Worm (Caenorhabditis elegans) whole organism, young adult: ENCODE measurements around the gene C15H11.13.

Source experiments
- C06A6.2 ChIP-seq: fragments of 200-800 bp; sonication (Bioruptor generic); conservative IDR thresholded peaks from 2 replicates; pipeline ENCODE4 v1.3.6; 2022; ENCODE audit warnings: missing genetic modification characterization, missing compliant biosample characterization
- D2030.7 ChIP-seq: fragments of 200-800 bp; sonication (Bioruptor generic); IDR thresholded peaks from 2 replicates; pipeline ENCODE4 v1.3.6; 2022; ENCODE audit warnings: missing genetic modification reagents, missing genetic modification characterization, missing compliant biosample characterization
- F39B2.1 ChIP-seq: fragments of 200-800 bp; sonication (Bioruptor generic); IDR thresholded peaks from 2 replicates; pipeline ENCODE4 v1.3.6; 2022; ENCODE audit warnings: missing genetic modification reagents, missing genetic modification characterization, missing compliant biosample characterization
- F49E8.2 ChIP-seq: sonication (generic microtip); optimal IDR thresholded peaks from 3 replicates; lab custom pipeline; 2017; ENCODE audit warnings: missing genetic modification characterization, mild to moderate bottlenecking, missing compliant biosample characterization, antibody characterized with exemption, moderate library complexity; ENCODE audit not compliant: insufficient read depth
- F52B5.7 ChIP-seq: sonication (generic microtip); optimal IDR thresholded peaks from 2 replicates; lab custom pipeline; 2016; ENCODE audit warnings: mild to moderate bottlenecking, missing genetic modification characterization, missing compliant biosample characterization
- K12H6.12 ChIP-seq: fragments of 200-800 bp; sonication (Bioruptor generic); optimal IDR thresholded peaks from 2 replicates; lab custom pipeline; 2018; ENCODE audit warnings: mild to moderate bottlenecking, missing genetic modification characterization, missing compliant biosample characterization
- T07F8.4 ChIP-seq: sonication (generic microtip); optimal IDR thresholded peaks from 2 replicates; lab custom pipeline; 2016; ENCODE audit warnings: mild to moderate bottlenecking, missing genetic modification characterization, moderate library complexity, missing compliant biosample characterization
- T26A5.8 ChIP-seq: sonication (generic microtip); optimal IDR thresholded peaks from 2 replicates; lab custom pipeline; 2016; ENCODE audit warnings: missing genetic modification characterization, missing compliant biosample characterization
- Y79H2A.3 ChIP-seq: fragments of 200-800 bp; sonication (Bioruptor generic); conservative IDR thresholded peaks from 2 replicates; pipeline ENCODE4 v1.3.6; 2022; ENCODE audit warnings: missing genetic modification reagents, missing genetic modification characterization, missing compliant biosample characterization
- akir-1 ChIP-seq: fragments of 200-800 bp; sonication (Bioruptor generic); optimal IDR thresholded peaks from 2 replicates; lab custom pipeline; 2018; ENCODE audit warnings: mild to moderate bottlenecking, missing genetic modification characterization, moderate library complexity, missing compliant biosample characterization
- ama-1 ChIP-seq, 3 experiments: fragments of 150-350 bp in 1 of 3; sonication (generic microtip) in 2 of 3; optimal IDR thresholded peaks; 2 replicates each; lab custom pipeline; 2014 to 2018; ENCODE audit warnings: missing biosample characterization in 2 of 3, missing genetic modification characterization in 2 of 3, missing genetic modification reagents in 2 of 3
- athp-1 ChIP-seq: sonication (generic microtip); optimal IDR thresholded peaks from 2 replicates; lab custom pipeline; 2017; ENCODE audit warnings: mild to moderate bottlenecking, missing genetic modification characterization, missing compliant biosample characterization
- attf-3 ChIP-seq: fragments of 200-800 bp; sonication (Bioruptor generic); conservative IDR thresholded peaks from 2 replicates; pipeline ENCODE4 v1.3.6; 2022; ENCODE audit warnings: missing genetic modification reagents, missing genetic modification characterization, missing compliant biosample characterization
- bed-1 ChIP-seq: fragments of 200-800 bp; sonication (Bioruptor generic); IDR thresholded peaks from 2 replicates; pipeline ENCODE4 v1.3.6; 2022; ENCODE audit warnings: missing genetic modification reagents, missing genetic modification characterization, missing compliant biosample characterization
- ceh-79 ChIP-seq: sonication (generic microtip); optimal IDR thresholded peaks from 2 replicates; lab custom pipeline; 2017; ENCODE audit warnings: mild to moderate bottlenecking, missing genetic modification characterization, missing compliant biosample characterization
- chd-7 ChIP-seq: sonication (generic microtip); optimal IDR thresholded peaks from 2 replicates; lab custom pipeline; 2016; ENCODE audit warnings: mild to moderate bottlenecking, missing genetic modification characterization, moderate library complexity, missing compliant biosample characterization
- dpff-1 ChIP-seq: sonication (generic microtip); optimal IDR thresholded peaks from 2 replicates; lab custom pipeline; 2017; ENCODE audit warnings: mild to moderate bottlenecking, missing genetic modification characterization, missing compliant biosample characterization
- him-1 ChIP-seq: sonication (generic microtip); optimal IDR thresholded peaks from 2 replicates; lab custom pipeline; 2016; ENCODE audit warnings: missing genotype, missing genetic modification reagents, missing genetic modification characterization, missing compliant biosample characterization
- hrde-1 ChIP-seq: sonication (generic microtip); optimal IDR thresholded peaks from 2 replicates; lab custom pipeline; 2016; ENCODE audit warnings: missing genetic modification characterization, mild to moderate bottlenecking, missing compliant biosample characterization, moderate library complexity, missing genotype, missing genetic modification reagents, borderline replicate concordance
- let-526 ChIP-seq: fragments of 200-800 bp; sonication (Bioruptor generic); IDR thresholded peaks from 2 replicates; pipeline ENCODE4 v1.3.6; 2022; ENCODE audit warnings: missing genetic modification reagents, missing genetic modification characterization, missing compliant biosample characterization
- let-607 ChIP-seq, 2 experiments: fragments of 200-800 bp in 1 of 2; sonication (Bioruptor generic) in 1 of 2; sonication (generic microtip) in 1 of 2; optimal IDR thresholded peaks; 2 replicates each; lab custom pipeline; 2016 to 2018; ENCODE audit warnings: mild to moderate bottlenecking in 2 of 2, missing compliant biosample characterization in 2 of 2, missing genetic modification characterization in 2 of 2, moderate library complexity in 2 of 2, missing genotype in 1 of 2
- lin-40 ChIP-seq: sonication (generic microtip); optimal IDR thresholded peaks from 2 replicates; lab custom pipeline; 2016; ENCODE audit warnings: missing genetic modification characterization, mild to moderate bottlenecking, missing compliant biosample characterization, missing genotype, missing genetic modification reagents
- lir-1 ChIP-seq: fragments of 200-800 bp; sonication (Bioruptor generic); conservative IDR thresholded peaks from 2 replicates; pipeline ENCODE4 v1.3.6; 2022; ENCODE audit warnings: missing genetic modification reagents, missing genetic modification characterization, missing compliant biosample characterization
- lsy-27 ChIP-seq: sonication (generic microtip); optimal IDR thresholded peaks from 2 replicates; lab custom pipeline; 2017; ENCODE audit warnings: missing genetic modification characterization, mild to moderate bottlenecking, missing compliant biosample characterization, antibody characterized with exemption, missing genotype, borderline replicate concordance; ENCODE audit not compliant: insufficient read depth
- madf-6 ChIP-seq: fragments of 200-800 bp; sonication (Bioruptor generic); IDR thresholded peaks from 2 replicates; pipeline ENCODE4 v1.3.6; 2022; ENCODE audit warnings: missing genetic modification reagents, missing genetic modification characterization, missing compliant biosample characterization
- madf-8 ChIP-seq: fragments of 200-800 bp; sonication (Bioruptor generic); conservative IDR thresholded peaks from 2 replicates; pipeline ENCODE4 v1.3.6; 2022; ENCODE audit warnings: missing genetic modification reagents, missing genetic modification characterization, missing compliant biosample characterization
- mes-4 ChIP-seq: sonication (generic microtip); optimal IDR thresholded peaks from 2 replicates; lab custom pipeline; 2016; ENCODE audit warnings: missing genotype, missing genetic modification characterization, missing compliant biosample characterization
- nhr-120 ChIP-seq: fragments of 200-800 bp; sonication (Bioruptor generic); IDR thresholded peaks from 2 replicates; pipeline ENCODE4 v1.3.6; 2022; ENCODE audit warnings: missing genetic modification characterization, missing compliant biosample characterization
- nhr-90 ChIP-seq: sonication (generic microtip); optimal IDR thresholded peaks from 2 replicates; lab custom pipeline; 2016; ENCODE audit warnings: missing genotype, mild to moderate bottlenecking, missing genetic modification characterization, missing compliant biosample characterization
- pbrm-1 ChIP-seq: fragments of 200-800 bp; sonication (Bioruptor generic); IDR thresholded peaks from 2 replicates; pipeline ENCODE4 v1.3.6; 2022; ENCODE audit warnings: missing genetic modification reagents, missing genetic modification characterization, missing compliant biosample characterization
- sea-2 ChIP-seq: fragments of 200-800 bp; sonication (Bioruptor generic); IDR thresholded peaks from 2 replicates; pipeline ENCODE4 v1.3.6; 2022; ENCODE audit warnings: missing genetic modification characterization, missing compliant biosample characterization
- snpc-1.3 ChIP-seq: sonication (generic microtip); optimal IDR thresholded peaks from 2 replicates; lab custom pipeline; 2017; ENCODE audit warnings: missing genetic modification characterization, mild to moderate bottlenecking, missing compliant biosample characterization, antibody characterized with exemption, moderate library complexity, missing genotype, missing genetic modification reagents; ENCODE audit not compliant: insufficient read depth
- snpc-4 ChIP-seq, 5 experiments: fragments of 150-350 bp in 1 of 5; sonication (generic microtip) in 4 of 5; optimal IDR thresholded peaks; 2 replicates each; lab custom pipeline; 2014 to 2018; ENCODE audit warnings: missing genetic modification characterization in 5 of 5, missing biosample characterization in 3 of 5, antibody characterized with exemption in 2 of 5, mild to moderate bottlenecking in 2 of 5, missing compliant biosample characterization in 2 of 5, missing genotype in 2 of 5, moderate library complexity in 2 of 5, missing genetic modification reagents in 1 of 5
- unc-130 ChIP-seq: sonication (generic microtip); optimal IDR thresholded peaks from 2 replicates; lab custom pipeline; 2016; ENCODE audit warnings: missing genetic modification reagents, missing genetic modification characterization, missing compliant biosample characterization
- zfh-2 ChIP-seq: fragments of 200-800 bp; sonication (Bioruptor generic); conservative IDR thresholded peaks from 2 replicates; pipeline ENCODE4 v1.3.6; 2022; ENCODE audit warnings: missing genetic modification reagents, missing genetic modification characterization, missing compliant biosample characterization
- ztf-22 ChIP-seq: fragments of 200-800 bp; sonication (Bioruptor generic); optimal IDR thresholded peaks from 2 replicates; lab custom pipeline; 2018; ENCODE audit warnings: mild to moderate bottlenecking, missing genetic modification characterization, moderate library complexity, missing compliant biosample characterization
- ztf-26 ChIP-seq: sonication (generic microtip); optimal IDR thresholded peaks from 2 replicates; lab custom pipeline; 2017; ENCODE audit warnings: missing genetic modification characterization, missing compliant biosample characterization

Gene C15H11.13

ce11 chrV:14437355-14437754 is 42.5 kb downstream of the C15H11.13 start:
- TF ChIP-seq ztf-26 (tag; lab: Kevin White, UChicago): no peak
- no peak for TF ChIP-seq hrde-1 (tag; lab: Kevin White, UChicago)
- TF ChIP-seq chd-7: no peak
- TF ChIP-seq snpc-4 (GFP tag; optimal IDR thresholded peaks at IDR 0.05; lab: Kevin White, UChicago): no peak
- no peak for TF ChIP-seq snpc-4 (tag; optimal IDR thresholded peaks at IDR 0.05; lab: Kevin White, UChicago)
- TF ChIP-seq ceh-79 (tag; lab: Kevin White, UChicago): no peak

- TF ChIP-seq T07F8.4 (tag; lab: Kevin White, UChicago) (no peak), C06A6.2 (GFP tag; lab: Robert Waterston, UW) (no peak), lsy-27 (tag; lab: Kevin White, UChicago) (no peak), F39B2.1 (no peak), lir-1 (no peak), zfh-2 (GFP tag; lab: Robert Waterston, UW) (no peak), athp-1 (no peak), F49E8.2 (tag; lab: Kevin White, UChicago) (no peak), T26A5.8 (tag; lab: Kevin White, UChicago) (no peak), him-1 (no peak), bed-1 (no peak), Y79H2A.3 (GFP tag; lab: Robert Waterston, UW) (no peak), ama-1 (optimal IDR thresholded peaks at IDR 0.05; lab: Kevin White, UChicago) (no peak), ama-1 (GFP tag; optimal IDR thresholded peaks at IDR 0.05; lab: Kevin White, UChicago) (no peak), snpc-1.3 (tag; lab: Kevin White, UChicago) (no peak), dpff-1 (tag; lab: Kevin White, UChicago) (no peak), mes-4 (no peak), attf-3 (GFP tag; lab: Robert Waterston, UW) (no peak), ztf-22 (GFP tag; lab: Kevin White, UChicago) (no peak), madf-8 (GFP tag; lab: Robert Waterston, UW) (no peak)
These were observed 43.4 kb downstream of the C15H11.13 start for ce11 chrV:14438099-14438739.

DNA sequence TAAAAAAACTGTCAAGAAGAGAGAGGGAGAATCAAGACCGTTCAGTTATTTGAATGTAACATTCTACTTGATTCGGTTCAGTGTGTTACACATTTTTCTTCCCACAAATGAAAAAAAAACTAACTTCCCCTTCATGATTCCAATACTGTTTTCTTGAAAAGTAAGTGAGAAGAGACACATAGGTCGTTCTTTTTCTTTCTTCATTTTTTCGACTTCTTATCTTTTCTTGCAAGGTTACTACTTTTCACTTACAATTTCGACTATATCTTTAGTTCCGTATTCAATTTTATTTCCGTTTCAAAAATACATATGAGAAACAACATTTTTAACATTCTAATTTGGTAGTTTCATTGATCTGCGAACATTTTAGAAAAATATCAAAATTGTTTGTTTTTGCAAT is 44.4 kb downstream of the C15H11.13 start:
- TF ChIP-seq pbrm-1 (GFP tag; lab: Robert Waterston, UW) (no peak), lsy-27 (tag; lab: Kevin White, UChicago) (no peak), madf-6 (GFP tag; lab: Robert Waterston, UW) (no peak), let-607 (tag; optimal IDR thresholded peaks at IDR 0.05; lab: Kevin White, UChicago) (no peak), him-1 (no peak), F52B5.7 (no peak), nhr-120 (GFP tag; lab: Robert Waterston, UW) (no peak), let-526 (GFP tag; lab: Robert Waterston, UW) (no peak), K12H6.12 (tag; lab: Kevin White, UChicago) (no peak), lin-40 (tag; lab: Kevin White, UChicago) (no peak), sea-2 (GFP tag; lab: Robert Waterston, UW) (no peak), nhr-90 (tag; lab: Kevin White, UChicago) (no peak), Y79H2A.3 (GFP tag; lab: Robert Waterston, UW) (no peak), unc-130 (GFP tag; lab: Kevin White, UChicago) (no peak), D2030.7 (no peak), akir-1 (no peak)
- TF ChIP-seq, all 124 proteins: peak for 0
